Worm (Caenorhabditis elegans) whole organism, young adult: ENCODE results near the gene srh-276.
A peak's percentile ranks its signal among the peaks of the same experiment; 100 is the strongest.

ENCODE experiments used
- F33H1.4 ChIP-seq: fragments of 200-800 bp; sonication (Bioruptor generic); IDR thresholded peaks from 2 replicates; pipeline ENCODE4 v1.3.6; 2022; ENCODE audit warnings: missing genetic modification reagents, missing genetic modification characterization, missing compliant biosample characterization
- attf-3 ChIP-seq: fragments of 200-800 bp; sonication (Bioruptor generic); conservative IDR thresholded peaks from 2 replicates; pipeline ENCODE4 v1.3.6; 2022; ENCODE audit warnings: missing genetic modification reagents, missing genetic modification characterization, missing compliant biosample characterization
- ceh-79 ChIP-seq: sonication (generic microtip); optimal IDR thresholded peaks from 2 replicates; lab custom pipeline; 2017; ENCODE audit warnings: mild to moderate bottlenecking, missing genetic modification characterization, missing compliant biosample characterization
- hmg-1.2 ChIP-seq: fragments of 200-800 bp; sonication (Bioruptor generic); IDR thresholded peaks from 2 replicates; pipeline ENCODE4 v1.3.6; 2022; ENCODE audit warnings: missing genetic modification reagents, missing genetic modification characterization, missing compliant biosample characterization
- lin-40 ChIP-seq: sonication (generic microtip); optimal IDR thresholded peaks from 2 replicates; lab custom pipeline; 2016; ENCODE audit warnings: missing genetic modification characterization, mild to moderate bottlenecking, missing compliant biosample characterization, missing genotype, missing genetic modification reagents
- mxl-1 ChIP-seq: sonication (generic microtip); optimal IDR thresholded peaks from 2 replicates; lab custom pipeline; 2016; ENCODE audit warnings: missing genetic modification characterization, missing compliant biosample characterization
- nfya-1 ChIP-seq: sonication (generic microtip); optimal IDR thresholded peaks from 2 replicates; lab custom pipeline; 2017; ENCODE audit warnings: antibody characterized with exemption, missing compliant biosample characterization, missing genetic modification characterization, borderline replicate concordance; ENCODE audit not compliant: insufficient read depth
- nfyb-1 ChIP-seq: fragments of 200-800 bp; sonication (Bioruptor generic); IDR thresholded peaks from 2 replicates; pipeline ENCODE4 v1.3.6; 2022; ENCODE audit warnings: missing genetic modification reagents, missing genetic modification characterization, missing compliant biosample characterization
- pbrm-1 ChIP-seq: fragments of 200-800 bp; sonication (Bioruptor generic); IDR thresholded peaks from 2 replicates; pipeline ENCODE4 v1.3.6; 2022; ENCODE audit warnings: missing genetic modification reagents, missing genetic modification characterization, missing compliant biosample characterization
- tlf-1 ChIP-seq: fragments of 200-800 bp; sonication (Bioruptor generic); optimal IDR thresholded peaks from 2 replicates; lab custom pipeline; 2018; ENCODE audit warnings: mild to moderate bottlenecking, missing genetic modification characterization, missing compliant biosample characterization
- unc-130 ChIP-seq: sonication (generic microtip); optimal IDR thresholded peaks from 2 replicates; lab custom pipeline; 2016; ENCODE audit warnings: missing genetic modification reagents, missing genetic modification characterization, missing compliant biosample characterization
- unc-62 ChIP-seq: fragments of 150-350 bp; optimal IDR thresholded peaks from 2 replicates; lab custom pipeline; 2014; ENCODE audit warnings: missing biosample characterization, missing genetic modification reagents, missing genetic modification characterization
- ztf-3 ChIP-seq: fragments of 200-800 bp; sonication (Bioruptor generic); optimal IDR thresholded peaks from 2 replicates; lab custom pipeline; 2018; ENCODE audit warnings: mild to moderate bottlenecking, missing genetic modification characterization, missing compliant biosample characterization

DNA sequence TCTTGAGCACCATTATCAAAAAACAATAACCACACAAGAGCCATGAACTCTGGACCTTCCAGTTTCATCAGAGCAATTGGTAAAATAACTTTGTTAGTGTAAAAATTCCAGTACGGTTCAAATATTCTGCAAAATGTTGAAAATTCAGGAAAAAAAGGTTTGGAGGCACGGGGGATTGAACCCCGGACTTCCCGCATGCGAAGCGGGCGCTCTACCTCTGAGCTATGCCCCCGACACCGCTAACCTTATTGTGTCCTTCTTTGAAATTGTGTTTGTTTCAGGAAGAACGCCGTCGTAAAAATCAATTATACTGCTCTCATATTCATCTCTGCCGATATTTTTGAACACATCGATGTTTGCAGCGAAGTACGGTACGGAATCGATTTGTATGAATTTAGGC is 49.3 kb upstream of the srh-276 start:
- TF ChIP-seq ztf-3 (GFP tag; lab: Kevin White, UChicago) (no peak), F33H1.4 (GFP tag; lab: Robert Waterston, UW) (peak; percentile 21; the same call in 1 of the 2 replicates), ceh-79 (tag; lab: Kevin White, UChicago) (no peak), attf-3 (no peak), hmg-1.2 (peak; percentile 49), unc-62 (GFP tag; lab: Kevin White, UChicago) (no peak), pbrm-1 (GFP tag; lab: Robert Waterston, UW) (peak; percentile 51; the same call in 1 of the 2 replicates), unc-130 (no peak), nfyb-1 (0 out of 2 replicates have a peak, but pooled peaks have one; percentile 50), nfya-1 (tag; lab: Kevin White, UChicago) (no peak), tlf-1 (GFP tag; lab: Kevin White, UChicago) (no peak), lin-40 (tag; lab: Kevin White, UChicago) (no peak), mxl-1 (tag; lab: Kevin White, UChicago) (no peak)
